Fruit fly (Drosophila melanogaster) Kc167 (cell line): Measurements from ENCODE around the gene abs.

Source experiments
- Myc ChIP-seq: fragments of >200 bp; optimal IDR thresholded peaks from 2 replicates; lab custom pipeline; 2017; ENCODE audit warnings: missing external identifiers
- Sin3A ChIP-seq: fragments of >200 bp; optimal IDR thresholded peaks from 2 replicates; lab custom pipeline; 2018; ENCODE audit warnings: missing external identifiers
- h ChIP-seq: fragments of >200 bp; optimal IDR thresholded peaks from 3 replicates; lab custom pipeline; 2018; ENCODE audit warnings: missing external identifiers
- ttk ChIP-seq: sonication (Bioruptor generic); optimal IDR thresholded peaks from 2 replicates; lab custom pipeline; 2017; ENCODE audit warnings: missing external identifiers

DNA sequence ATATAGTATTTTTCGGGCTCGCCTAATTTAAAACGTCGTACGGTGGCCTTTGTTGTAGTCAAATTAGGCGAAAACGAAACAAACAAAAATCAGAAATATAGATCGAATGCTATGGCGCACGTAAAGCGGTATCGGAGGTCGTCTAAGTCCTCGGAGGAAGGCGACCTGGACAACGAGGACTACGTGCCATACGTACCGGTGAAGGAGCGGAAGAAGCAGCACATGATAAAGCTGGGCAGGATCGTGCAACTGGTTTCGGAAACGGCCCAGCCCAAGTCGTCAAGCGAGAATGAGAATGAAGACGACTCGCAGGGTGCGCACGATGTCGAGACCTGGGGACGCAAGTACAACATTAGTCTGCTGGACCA is at the start of gene abs:
- TF ChIP-seq Myc (no peak), Sin3A (lab: Kevin White, UChicago) (no peak), ttk (lab: Kevin White, UChicago) (no peak), h (lab: Kevin White, UChicago) (no peak)
